Worm (Caenorhabditis elegans): ENCODE data around the gene Y37E11AR.7.
A peak's percentile ranks its signal among the peaks of the same experiment; 100 is the strongest.

The Y37E11AR.7 gene

ce11 chrIV:3738655-3739403 lies 16.4 kb downstream of the Y37E11AR.7 start, which contains the start of gene nape-2 (continued):
- TF ChIP-seq lin-15B (tag; optimal IDR thresholded peaks at IDR 0.05) (no peak), tag-97 (GFP tag; IDR thresholded peaks at IDR 0.05) (no peak), nhr-41 (GFP tag; IDR thresholded peaks at IDR 0.05) (no peak), F26F4.8 (GFP tag; conservative IDR thresholded peaks at IDR 0.05) (no peak), nhr-25 (tag; optimal IDR thresholded peaks at IDR 0.05; ENCODE audit: borderline replicate concordance, insufficient read depth) (no peak), daf-16 (GFP tag; optimal IDR thresholded peaks at IDR 0.05) (no peak), daf-16 (tag; optimal IDR thresholded peaks at IDR 0.05) (no peak), fos-1 (tag; optimal IDR thresholded peaks at IDR 0.05) (no peak), zfp-3 (GFP tag; conservative IDR thresholded peaks at IDR 0.05) (no peak), dve-1 (tag; optimal IDR thresholded peaks at IDR 0.05; ENCODE audit: insufficient read depth) (peak; percentile 34), daf-12 (tag; optimal IDR thresholded peaks at IDR 0.05) (no peak), nhr-10 (tag; optimal IDR thresholded peaks at IDR 0.05) (no peak), dmd-8 (GFP tag; IDR thresholded peaks at IDR 0.05) (no peak), attf-4 (tag; optimal IDR thresholded peaks at IDR 0.05) (no peak), pha-4 (GFP tag; IDR thresholded peaks at IDR 0.05) (no peak), pha-4 (tag; optimal IDR thresholded peaks at IDR 0.05) (no peak), ceh-28 (tag; optimal IDR thresholded peaks at IDR 0.05) (no peak), duxl-1 (tag; optimal IDR thresholded peaks at IDR 0.05; ENCODE audit: poor library complexity) (no peak), R02D3.7 (tag; optimal IDR thresholded peaks at IDR 0.05) (no peak), ZK337.2 (GFP tag; IDR thresholded peaks at IDR 0.05) (no peak), F49E8.2 (tag; optimal IDR thresholded peaks at IDR 0.05; ENCODE audit: borderline replicate concordance) (no peak), egl-43 (GFP tag; IDR thresholded peaks at IDR 0.05) (no peak), spr-3 (GFP tag; optimal IDR thresholded peaks at IDR 0.05) (no peak), ceh-20 (GFP tag; IDR thresholded peaks at IDR 0.05) (no peak), arid-1 (GFP tag; conservative IDR thresholded peaks at IDR 0.05) (no peak), nhr-102 (tag; optimal IDR thresholded peaks at IDR 0.05) (peak; percentile 37), mes-2 (tag; optimal IDR thresholded peaks at IDR 0.05; ENCODE audit: poor library complexity, severe bottlenecking) (peak; percentile 6), nhr-11 (tag; optimal IDR thresholded peaks at IDR 0.05) (no peak), aha-1 (tag) (peak; percentile 97), dpl-1 (GFP tag; optimal IDR thresholded peaks at IDR 0.05) (peak; percentile 30), dmd-9 (GFP tag; IDR thresholded peaks at IDR 0.05) (no peak), ama-1 (optimal IDR thresholded peaks at IDR 0.05) (no peak), nhr-6 (tag; optimal IDR thresholded peaks at IDR 0.05) (no peak)

DNA sequence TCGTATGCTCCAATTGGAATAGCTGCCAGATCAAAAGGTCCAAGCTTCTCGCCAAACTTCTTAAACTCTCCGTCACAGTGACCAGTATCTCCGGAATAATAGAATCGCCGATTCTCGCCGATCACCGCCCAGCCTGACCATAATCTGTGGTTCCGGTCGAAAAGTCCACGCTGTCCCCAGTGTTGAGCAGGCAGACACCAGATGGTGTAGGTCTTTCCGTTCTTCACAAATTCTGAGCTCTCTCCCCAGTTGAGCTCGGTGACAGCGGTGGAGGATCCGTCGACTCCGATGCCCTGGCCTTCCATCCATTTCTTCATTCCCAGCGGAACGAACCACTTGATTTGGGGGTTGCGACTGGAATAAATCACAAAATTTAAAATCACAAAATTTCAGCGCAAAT lies 19.0 kb downstream of the Y37E11AR.7 start:
- peak; percentile 56 for TF ChIP-seq set-16 (GFP tag; IDR thresholded peaks at IDR 0.05)
- TF ChIP-seq mdt-29 (GFP tag; IDR thresholded peaks at IDR 0.05) = no peak

ce11 chrIV:3733287-3733686 lies 22.0 kb downstream of the Y37E11AR.7 start:
- TF ChIP-seq dve-1 (tag; optimal IDR thresholded peaks at IDR 0.05; ENCODE audit: insufficient read depth) (no peak), nhr-11 (tag; optimal IDR thresholded peaks at IDR 0.05) (no peak), attf-4 (tag; optimal IDR thresholded peaks at IDR 0.05) (no peak), skn-1 (tag; optimal IDR thresholded peaks at IDR 0.05) (no peak), nhr-42 (GFP tag; IDR thresholded peaks at IDR 0.05) (no peak), aly-2 (tag; optimal IDR thresholded peaks at IDR 0.05) (no peak), lim-7 (GFP tag; IDR thresholded peaks at IDR 0.05) (no peak), nhr-111 (GFP tag; optimal IDR thresholded peaks at IDR 0.05) (no peak), ceh-20 (GFP tag; IDR thresholded peaks at IDR 0.05) (no peak), aha-1 (tag) (no peak), unc-62 (GFP tag; optimal IDR thresholded peaks at IDR 0.05 in 1 of 2) (no peak), unc-62 (tag; optimal IDR thresholded peaks at IDR 0.05) (no peak), ztf-7 (tag; optimal IDR thresholded peaks at IDR 0.05) (no peak), T26A8.4 (GFP tag; IDR thresholded peaks at IDR 0.05) (no peak)
